Fruit fly (Drosophila melanogaster): ENCODE results near the gene Ddx56.

The Ddx56 gene

dm6 chrX:21366311-21366990 lies 21.3 kb downstream of the Ddx56 start (continued):
- TF ChIP-seq CG11093 (GFP tag; IDR thresholded peaks at IDR 0.05): peak; percentile 83
- peak in 1 of 3 experiments; percentile 88 for TF ChIP-seq lola (GFP tag; optimal IDR thresholded peaks at IDR 0.05)
- TF ChIP-seq sob (GFP tag; IDR thresholded peaks at IDR 0.05): peak; percentile 85
- TF ChIP-seq ind (GFP tag; optimal IDR thresholded peaks at IDR 0.05): peak; percentile 89
- TF ChIP-seq CG17568 (GFP tag; optimal IDR thresholded peaks at IDR 0.05): peak; percentile 87
- peak; percentile 25 for TF ChIP-seq Atf-2 (GFP tag; optimal IDR thresholded peaks at IDR 0.05)
- TF ChIP-seq CG12744 (GFP tag; optimal IDR thresholded peaks at IDR 0.05): peak; percentile 19
- TF ChIP-seq CG10959 (GFP tag; IDR thresholded peaks at IDR 0.05): peak; percentile 59
- peak; percentile 95 for TF ChIP-seq bcd (GFP tag; optimal IDR thresholded peaks at IDR 0.05)
- TF ChIP-seq CG1792 (GFP tag; optimal IDR thresholded peaks at IDR 0.05): no peak
- peak; percentile 82 for TF ChIP-seq CG14441 (GFP tag; IDR thresholded peaks at IDR 0.05)
- peak; percentile 57 for TF ChIP-seq ap (GFP tag; IDR thresholded peaks at IDR 0.05)
- peak; percentile 62; the same call in 1 of the 2 replicates for TF ChIP-seq CG10321 (GFP tag; IDR thresholded peaks at IDR 0.05)
- no peak for TF ChIP-seq h (optimal IDR thresholded peaks at IDR 0.05)
- peak; percentile 89 for TF ChIP-seq tin (GFP tag; optimal IDR thresholded peaks at IDR 0.05)
- no peak for TF ChIP-seq cad (GFP tag; optimal IDR thresholded peaks at IDR 0.05)
- peak; percentile 61; the same call in 1 of the 2 replicates for TF ChIP-seq sim (GFP tag; IDR thresholded peaks at IDR 0.05)
- peak; percentile 81 for TF ChIP-seq zfh1 (GFP tag; IDR thresholded peaks at IDR 0.05)
- peak; percentile 84 for TF ChIP-seq twi (tag; optimal IDR thresholded peaks at IDR 0.05)
- TF ChIP-seq Nf-YB (GFP tag; optimal IDR thresholded peaks at IDR 0.05): peak; percentile 80
- peak; percentile 9 for TF ChIP-seq MESR4 (GFP tag; optimal IDR thresholded peaks at IDR 0.05)
- peak; percentile 8 for TF ChIP-seq CG7786 (GFP tag; optimal IDR thresholded peaks at IDR 0.05)
- peak; percentile 93 for TF ChIP-seq so (GFP tag; IDR thresholded peaks at IDR 0.05)
- TF ChIP-seq CG12942 (GFP tag; optimal IDR thresholded peaks at IDR 0.05): peak; percentile 77
- peak; percentile 12 for TF ChIP-seq cg (GFP tag; optimal IDR thresholded peaks at IDR 0.05)
- TF ChIP-seq Meics (GFP tag; optimal IDR thresholded peaks at IDR 0.05): peak; percentile 95
- TF ChIP-seq unc-4 (GFP tag; IDR thresholded peaks at IDR 0.05; ENCODE audit: partially characterized antibody): 0 out of 2 replicates have a peak, but pooled peaks have one; percentile 27
- TF ChIP-seq da (GFP tag; optimal IDR thresholded peaks at IDR 0.05): no peak
- peak; percentile 86 for TF ChIP-seq CG4424 (GFP tag; optimal IDR thresholded peaks at IDR 0.05)
- TF ChIP-seq crp (GFP tag; optimal IDR thresholded peaks at IDR 0.05): peak in 1 of 2 experiments; percentile 57
- TF ChIP-seq D (optimal IDR thresholded peaks at IDR 0.05): no peak
- peak; percentile 90 for TF ChIP-seq D (GFP tag; optimal IDR thresholded peaks at IDR 0.05)
- TF ChIP-seq tup (GFP tag; optimal IDR thresholded peaks at IDR 0.05): peak; percentile 36
- TF ChIP-seq CG17912 (GFP tag; optimal IDR thresholded peaks at IDR 0.05): no peak
- 0 out of 2 replicates have a peak, but pooled peaks have one; percentile 32 for TF ChIP-seq CG11696 (GFP tag; IDR thresholded peaks at IDR 0.05)
- peak; percentile 55 for TF ChIP-seq CG7987 (GFP tag; optimal IDR thresholded peaks at IDR 0.05)
- TF ChIP-seq Sin3A (optimal IDR thresholded peaks at IDR 0.05): no peak
- peak; percentile 79 for TF ChIP-seq ssp (GFP tag; IDR thresholded peaks at IDR 0.05)
- TF ChIP-seq nerfin-2 (GFP tag; IDR thresholded peaks at IDR 0.05; ENCODE audit: partially characterized antibody): no peak
- TF ChIP-seq CG16813 (GFP tag; IDR thresholded peaks at IDR 0.05; ENCODE audit: partially characterized antibody): no peak
- TF ChIP-seq slbo (GFP tag; IDR thresholded peaks at IDR 0.05): peak; percentile 93
- peak; percentile 25 for TF ChIP-seq bigmax (GFP tag; optimal IDR thresholded peaks at IDR 0.05)
- peak; percentile 84 for TF ChIP-seq gsb (GFP tag; IDR thresholded peaks at IDR 0.05)
- peak; percentile 88 for TF ChIP-seq E2f1 (GFP tag; IDR thresholded peaks at IDR 0.05)
- peak; percentile 69 for TF ChIP-seq Gsc (GFP tag; IDR thresholded peaks at IDR 0.05)
- no peak for TF ChIP-seq CG7963 (GFP tag; IDR thresholded peaks at IDR 0.05; ENCODE audit: partially characterized antibody)
- TF ChIP-seq Atf6 (GFP tag; IDR thresholded peaks at IDR 0.05): peak; percentile 89
- TF ChIP-seq CG13775 (GFP tag; optimal IDR thresholded peaks at IDR 0.05): peak; percentile 88
